Worm (Caenorhabditis elegans): Measurements from ENCODE around the gene srlf-17.

DNA sequence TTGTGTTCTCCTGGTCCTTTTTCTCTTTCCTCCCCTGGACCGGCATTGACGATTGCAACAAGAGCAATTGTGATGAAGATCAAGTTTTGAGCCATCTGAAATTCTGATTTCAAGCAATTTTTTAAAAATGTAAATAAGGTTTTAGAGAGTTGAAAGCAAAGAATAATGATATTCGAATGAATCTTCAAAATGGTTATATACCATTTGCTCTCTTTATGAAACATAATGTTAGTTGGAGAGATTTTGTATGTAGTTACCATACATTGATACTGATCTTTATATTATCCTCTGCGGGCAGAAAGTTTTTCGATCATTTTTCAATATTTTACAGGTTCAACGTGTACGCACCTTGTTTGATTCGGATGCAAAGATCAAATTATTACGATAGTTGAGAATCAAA lies 3.2 kb upstream of the srlf-17 start, which contains the start of gene srlf-24:
- no peak for TF ChIP-seq ref-1 (GFP tag; conservative IDR thresholded peaks at IDR 0.05)
- TF ChIP-seq flt-1 (GFP tag; IDR thresholded peaks at IDR 0.05) = no peak
- no peak for TF ChIP-seq cog-1 (tag; optimal IDR thresholded peaks at IDR 0.05)
- TF ChIP-seq tab-1 (GFP tag; IDR thresholded peaks at IDR 0.05) = no peak
- TF ChIP-seq ztf-29 (GFP tag; IDR thresholded peaks at IDR 0.05) = no peak
- TF ChIP-seq klf-2 (GFP tag; conservative IDR thresholded peaks at IDR 0.05) = no peak
